Fruit fly (Drosophila melanogaster) whole organism, prepupa: ENCODE data around the gene xit.

Source experiments
- Blimp-1 ChIP-seq: fragments of 200-800 bp; sonication (Bioruptor generic); optimal IDR thresholded peaks from 3 replicates; lab custom pipeline; 2017; ENCODE audit warnings: missing biosample characterization, missing genetic modification characterization, mild to moderate bottlenecking, moderate library complexity, missing genetic modification reagents
- CG10631 ChIP-seq: fragments of 200-800 bp; sonication (Bioruptor generic); optimal IDR thresholded peaks from 2 replicates; lab custom pipeline; 2016; ENCODE audit warnings: missing biosample characterization, missing genetic modification characterization
- CG11762 ChIP-seq: fragments of 200-800 bp; sonication (Bioruptor generic); optimal IDR thresholded peaks from 3 replicates; lab custom pipeline; 2016; ENCODE audit warnings: missing biosample characterization, missing genetic modification characterization; ENCODE audit not compliant: insufficient read depth
- CG15336 ChIP-seq: fragments of 200-800 bp; sonication (Bioruptor generic); IDR thresholded peaks from 2 replicates; pipeline ENCODE4 v1.3.6; 2022; ENCODE audit warnings: missing biosample characterization, missing genetic modification characterization
- CG32006 ChIP-seq: fragments of 200-800 bp; sonication (Bioruptor generic); optimal IDR thresholded peaks from 3 replicates; lab custom pipeline; 2017; ENCODE audit warnings: missing biosample characterization, mild to moderate bottlenecking, missing genetic modification characterization
- CG34406 ChIP-seq: fragments of 200-800 bp; sonication (Bioruptor generic); optimal IDR thresholded peaks from 3 replicates; lab custom pipeline; 2016; ENCODE audit warnings: missing biosample characterization, missing genetic modification characterization
- CG4318 ChIP-seq: fragments of 200-800 bp; sonication (Bioruptor generic); optimal IDR thresholded peaks from 3 replicates; lab custom pipeline; 2017; ENCODE audit warnings: missing biosample characterization, mild to moderate bottlenecking, missing genetic modification characterization
- CG6163 ChIP-seq: fragments of 200-800 bp; sonication (Bioruptor generic); IDR thresholded peaks from 3 replicates; pipeline ENCODE4 v1.3.6; 2022; ENCODE audit warnings: missing biosample characterization, missing genetic modification characterization
- CG6276 ChIP-seq: fragments of 200-800 bp; sonication (Bioruptor generic); optimal IDR thresholded peaks from 2 replicates; lab custom pipeline; 2017; ENCODE audit warnings: missing biosample characterization, mild to moderate bottlenecking, missing genetic modification characterization
- CG6854 ChIP-seq: fragments of 200-800 bp; sonication (Bioruptor generic); optimal IDR thresholded peaks from 2 replicates; lab custom pipeline; 2017; ENCODE audit warnings: missing biosample characterization, mild to moderate bottlenecking, missing genetic modification characterization
- CG7368 ChIP-seq: fragments of 200-800 bp; sonication (Bioruptor generic); optimal IDR thresholded peaks from 3 replicates; lab custom pipeline; 2016; ENCODE audit warnings: missing biosample characterization, missing genetic modification characterization
- CG8119 ChIP-seq: fragments of 200-800 bp; sonication (Bioruptor generic); IDR thresholded peaks from 3 replicates; pipeline ENCODE4 v1.3.6; 2022; ENCODE audit warnings: missing biosample characterization, missing genetic modification characterization
- CG8632 ChIP-seq: fragments of 200-800 bp; sonication (Bioruptor generic); optimal IDR thresholded peaks from 3 replicates; lab custom pipeline; 2016; ENCODE audit warnings: missing biosample characterization, missing genetic modification characterization
- CG9139 ChIP-seq: fragments of 200-800 bp; sonication (Bioruptor generic); optimal IDR thresholded peaks from 3 replicates; lab custom pipeline; 2017; ENCODE audit warnings: missing biosample characterization, mild to moderate bottlenecking, missing genetic modification characterization
- Ets96B ChIP-seq: fragments of 200-800 bp; optimal IDR thresholded peaks from 2 replicates; lab custom pipeline; 2019; ENCODE audit warnings: missing biosample characterization, mild to moderate bottlenecking, missing genetic modification characterization, moderate library complexity
- Gug ChIP-seq: fragments of 200-800 bp; sonication (Bioruptor generic); IDR thresholded peaks from 2 replicates; pipeline ENCODE4 v1.3.6; 2022; ENCODE audit warnings: missing biosample characterization, missing genetic modification characterization
- Hr39 ChIP-seq: fragments of 200-800 bp; sonication (Bioruptor generic); optimal IDR thresholded peaks from 2 replicates; lab custom pipeline; 2016; ENCODE audit warnings: missing biosample characterization, missing genetic modification characterization
- Hr4 ChIP-seq: fragments of 200-800 bp; sonication (Bioruptor generic); optimal IDR thresholded peaks from 3 replicates; lab custom pipeline; 2016; ENCODE audit warnings: missing biosample characterization, missing genetic modification characterization
- Lpt ChIP-seq: fragments of 200-800 bp; sonication (Bioruptor generic); optimal IDR thresholded peaks from 3 replicates; lab custom pipeline; 2016; ENCODE audit warnings: missing biosample characterization, missing genetic modification characterization
- Met ChIP-seq: fragments of 200-800 bp; sonication (Bioruptor generic); optimal IDR thresholded peaks from 3 replicates; lab custom pipeline; 2016; ENCODE audit warnings: missing biosample characterization, missing genetic modification characterization
- OdsH ChIP-seq: fragments of 200-800 bp; sonication (Bioruptor generic); optimal IDR thresholded peaks from 3 replicates; lab custom pipeline; 2016; ENCODE audit warnings: missing biosample characterization, missing genetic modification characterization
- Smox ChIP-seq: fragments of 200-800 bp; sonication (Bioruptor generic); optimal IDR thresholded peaks from 3 replicates; lab custom pipeline; 2016; ENCODE audit warnings: missing biosample characterization, missing genetic modification characterization
- Sox102F ChIP-seq: fragments of 200-800 bp; sonication (Bioruptor generic); optimal IDR thresholded peaks from 2 replicates; lab custom pipeline; 2016; ENCODE audit warnings: missing biosample characterization, mild to moderate bottlenecking, missing genetic modification characterization
- Sox14 ChIP-seq: fragments of 200-800 bp; sonication (Bioruptor generic); optimal IDR thresholded peaks from 3 replicates; lab custom pipeline; 2016; ENCODE audit warnings: missing biosample characterization, missing genetic modification characterization
- achi ChIP-seq: fragments of 200-800 bp; sonication (Bioruptor generic); optimal IDR thresholded peaks from 3 replicates; lab custom pipeline; 2016; ENCODE audit warnings: missing biosample characterization, missing genetic modification characterization
- acj6 ChIP-seq: fragments of 200-800 bp; sonication (Bioruptor generic); optimal IDR thresholded peaks from 3 replicates; lab custom pipeline; 2016; ENCODE audit warnings: missing biosample characterization, missing genetic modification characterization
- dac ChIP-seq: fragments of 200-800 bp; sonication (Bioruptor generic); optimal IDR thresholded peaks from 2 replicates; lab custom pipeline; 2017; ENCODE audit warnings: missing biosample characterization, mild to moderate bottlenecking, missing genetic modification characterization
- dsx ChIP-seq: fragments of 200-800 bp; optimal IDR thresholded peaks from 3 replicates; lab custom pipeline; 2019; ENCODE audit warnings: missing biosample characterization, mild to moderate bottlenecking, missing genetic modification characterization, moderate library complexity; ENCODE audit not compliant: poor library complexity, severe bottlenecking
- esn ChIP-seq: fragments of 200-800 bp; sonication (Bioruptor generic); optimal IDR thresholded peaks from 2 replicates; lab custom pipeline; 2016; ENCODE audit warnings: missing biosample characterization, mild to moderate bottlenecking, missing genetic modification characterization, moderate library complexity
- fd59A ChIP-seq: fragments of 200-800 bp; sonication (Bioruptor generic); optimal IDR thresholded peaks from 2 replicates; lab custom pipeline; 2017; ENCODE audit warnings: missing biosample characterization, mild to moderate bottlenecking, missing genetic modification characterization, missing genetic modification reagents
- fd85E ChIP-seq: fragments of 200-800 bp; sonication (Bioruptor generic); optimal IDR thresholded peaks from 3 replicates; lab custom pipeline; 2016; ENCODE audit warnings: missing biosample characterization, missing genetic modification characterization
- fkh ChIP-seq: fragments of 200-800 bp; sonication (Bioruptor generic); optimal IDR thresholded peaks from 3 replicates; lab custom pipeline; 2017; ENCODE audit warnings: missing biosample characterization, mild to moderate bottlenecking, missing genetic modification characterization, moderate library complexity
- lz ChIP-seq: fragments of 200-800 bp; sonication (Bioruptor generic); optimal IDR thresholded peaks from 3 replicates; lab custom pipeline; 2016; ENCODE audit warnings: missing biosample characterization, missing genetic modification characterization
- net ChIP-seq: fragments of 200-800 bp; sonication (Bioruptor generic); optimal IDR thresholded peaks from 3 replicates; lab custom pipeline; 2016; ENCODE audit warnings: missing biosample characterization, missing genetic modification characterization
- pdm3 ChIP-seq: fragments of 200-800 bp; sonication (Bioruptor generic); optimal IDR thresholded peaks from 3 replicates; lab custom pipeline; 2016; ENCODE audit warnings: missing biosample characterization, missing genetic modification characterization
- salr ChIP-seq, 2 experiments: fragments of 200-800 bp; sonication (Bioruptor generic); optimal IDR thresholded peaks; 3 replicates each; lab custom pipeline; 2016 to 2018; ENCODE audit warnings: missing biosample characterization in 2 of 2, missing genetic modification characterization in 2 of 2, mild to moderate bottlenecking in 1 of 2
- topi ChIP-seq: fragments of 200-800 bp; sonication (Bioruptor generic); optimal IDR thresholded peaks from 3 replicates; lab custom pipeline; 2016; ENCODE audit warnings: missing biosample characterization, missing genetic modification characterization
- vri ChIP-seq: fragments of 200-800 bp; sonication (Bioruptor generic); optimal IDR thresholded peaks from 3 replicates; lab custom pipeline; 2016; ENCODE audit warnings: missing biosample characterization, mild to moderate bottlenecking, missing genetic modification characterization

Gene xit

DNA sequence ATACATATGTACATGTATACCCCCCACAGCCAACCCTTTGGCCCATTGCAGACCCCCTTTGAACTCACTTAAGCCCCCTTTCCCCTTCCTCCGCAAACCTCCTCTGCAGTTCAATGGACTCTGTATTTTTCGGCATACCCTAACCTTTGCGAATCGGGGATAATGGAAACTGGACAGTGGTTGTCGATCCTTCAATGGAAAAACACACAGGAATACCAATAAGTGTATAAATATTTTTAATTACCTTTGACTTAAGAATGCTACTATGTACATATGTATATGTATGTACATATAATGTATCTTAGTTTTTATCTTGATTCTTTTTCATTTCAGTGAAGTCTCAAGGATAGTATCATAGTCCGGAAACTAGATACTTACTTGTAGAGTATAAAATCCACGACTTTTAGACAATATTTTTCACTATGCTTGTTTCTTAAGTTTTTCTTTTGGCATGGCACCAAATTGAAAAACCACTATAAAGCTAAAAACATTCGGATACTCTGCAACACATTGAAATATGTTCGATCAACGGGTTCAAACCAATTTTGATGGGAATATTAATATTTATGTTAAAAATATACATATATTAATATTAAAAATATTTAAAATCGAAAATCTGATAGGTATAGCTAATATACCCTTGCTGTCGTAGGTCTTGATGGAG is 35.6 kb downstream of the xit start (continued):
- TF ChIP-seq dac (GFP tag; lab: Kevin White, UChicago) (peak; percentile 13), Sox14 (peak; percentile 17), Blimp-1 (GFP tag; lab: Kevin White, UChicago) (peak; percentile 48), CG4318 (GFP tag; lab: Kevin White, UChicago) (peak; percentile 49), fkh (GFP tag; lab: Kevin White, UChicago) (no peak), Ets96B (tag; lab: Kevin White, UChicago) (peak; percentile 26), fd59A (GFP tag; lab: Kevin White, UChicago) (no peak), Met (GFP tag; lab: Kevin White, UChicago) (peak; percentile 71), Gug (GFP tag; lab: Robert Waterston, UW) (no peak), CG9139 (GFP tag; lab: Kevin White, UChicago) (peak; percentile 21), acj6 (GFP tag; lab: Kevin White, UChicago) (peak; percentile 57), OdsH (GFP tag; lab: Kevin White, UChicago) (peak; percentile 52), net (GFP tag; lab: Kevin White, UChicago) (peak; percentile 46), Hr4 (peak; percentile 53), Sox102F (GFP tag; lab: Kevin White, UChicago) (peak; percentile 8), CG15336 (peak; percentile 72), Smox (GFP tag; lab: Kevin White, UChicago) (peak; percentile 46), Hr39 (GFP tag; lab: Kevin White, UChicago) (peak; percentile 57), salr (GFP tag; optimal IDR thresholded peaks at IDR 0.05; lab: Kevin White, UChicago) (peak in 1 of 2 experiments; percentile 53), dsx (GFP tag; lab: Kevin White, UChicago) (peak; percentile 26), fd85E (GFP tag; lab: Kevin White, UChicago) (no peak), CG11762 (GFP tag; lab: Kevin White, UChicago) (no peak), CG6163 (GFP tag; lab: Robert Waterston, UW) (peak; percentile 78)
- TF ChIP-seq, all 60 proteins: peak for 49

DNA sequence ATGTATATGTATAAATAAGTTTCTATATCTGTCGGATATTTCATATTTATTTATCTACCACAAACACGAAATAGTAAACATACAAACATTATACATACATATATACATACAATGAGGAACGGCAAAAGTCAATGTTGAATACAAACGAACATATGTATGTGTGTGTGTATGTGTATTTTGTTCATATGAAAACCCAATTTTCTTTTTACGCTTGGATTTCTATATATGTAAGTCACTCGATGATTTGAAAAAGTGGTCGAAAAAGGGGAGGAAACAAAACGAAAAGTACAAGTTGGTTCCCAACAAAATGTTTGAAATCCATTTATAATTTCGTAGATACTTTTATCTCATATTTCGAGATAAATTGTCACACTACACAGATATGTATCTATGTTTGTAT is 36.5 kb downstream of the xit start:
- TF ChIP-seq CG6276 (GFP tag; lab: Kevin White, UChicago), result no peak
- TF ChIP-seq Sox14, result no peak
- no peak for TF ChIP-seq CG8119
- no peak for TF ChIP-seq Gug (GFP tag; lab: Robert Waterston, UW)
- no peak for TF ChIP-seq achi (GFP tag; lab: Kevin White, UChicago)
- TF ChIP-seq fkh (GFP tag; lab: Kevin White, UChicago), result no peak
- no peak for TF ChIP-seq CG8632 (GFP tag; lab: Kevin White, UChicago)
- no peak for TF ChIP-seq CG4318 (GFP tag; lab: Kevin White, UChicago)
- no peak for TF ChIP-seq Hr4
- no peak for TF ChIP-seq CG10631
- TF ChIP-seq Smox (GFP tag; lab: Kevin White, UChicago), result no peak
- TF ChIP-seq pdm3 (GFP tag; lab: Kevin White, UChicago), result no peak
- no peak for TF ChIP-seq CG6163 (GFP tag; lab: Robert Waterston, UW)
- TF ChIP-seq OdsH (GFP tag; lab: Kevin White, UChicago), result no peak
- no peak for TF ChIP-seq lz
- no peak for TF ChIP-seq Lpt (GFP tag; lab: Kevin White, UChicago)
- no peak for TF ChIP-seq CG9139 (GFP tag; lab: Kevin White, UChicago)
- no peak for TF ChIP-seq CG32006

DNA sequence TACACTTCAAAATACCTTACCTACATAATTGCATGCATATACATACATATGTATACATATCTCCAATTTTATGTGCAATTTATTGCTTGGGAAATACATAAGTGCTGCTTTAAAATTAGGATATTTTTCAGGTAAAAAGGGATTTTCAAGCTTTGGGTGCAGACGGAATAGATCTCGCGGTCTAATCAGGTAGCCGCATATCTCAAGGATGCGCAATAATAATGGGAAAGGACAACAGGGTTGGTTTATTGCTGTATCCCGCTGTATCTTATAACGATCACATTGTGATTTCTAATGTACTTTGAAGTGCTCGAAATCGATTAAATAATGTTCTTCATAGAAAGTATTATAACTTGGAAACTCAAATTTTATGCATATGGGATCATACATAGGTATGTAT is 36.9 kb downstream of the xit start:
- TF ChIP-seq CG34406, result no peak
- TF ChIP-seq CG11762 (GFP tag; lab: Kevin White, UChicago), result no peak
- TF ChIP-seq CG7368, result no peak
- TF ChIP-seq lz, result no peak
- TF ChIP-seq topi, result no peak
- no peak for TF ChIP-seq dac (GFP tag; lab: Kevin White, UChicago)
- TF ChIP-seq CG9139 (GFP tag; lab: Kevin White, UChicago), result no peak
- TF ChIP-seq Lpt (GFP tag; lab: Kevin White, UChicago), result no peak
- no peak for TF ChIP-seq vri (GFP tag; lab: Kevin White, UChicago)
- no peak for TF ChIP-seq CG6854
- no peak for TF ChIP-seq salr (GFP tag; optimal IDR thresholded peaks at IDR 0.05; lab: Kevin White, UChicago)
- TF ChIP-seq CG8632 (GFP tag; lab: Kevin White, UChicago), result no peak
- no peak for TF ChIP-seq esn (GFP tag; lab: Kevin White, UChicago)
- TF ChIP-seq net (GFP tag; lab: Kevin White, UChicago), result no peak
- TF ChIP-seq acj6 (GFP tag; lab: Kevin White, UChicago), result no peak
- TF ChIP-seq, all 60 proteins: peak for 0
